Fruit fly (Drosophila melanogaster): ENCODE measurements around the gene CG42762.

The CG42762 gene

dm6 chr2L:8094058-8094825, 49.6 kb downstream of the CG42762 start:
- TF ChIP-seq hkb (optimal IDR thresholded peaks at IDR 0.05) (no peak), hkb (GFP tag; IDR thresholded peaks at IDR 0.05) (no peak), pan (optimal IDR thresholded peaks at IDR 0.05) (no peak), pan (GFP tag; optimal IDR thresholded peaks at IDR 0.05 in 1 of 2, IDR thresholded peaks at IDR 0.05 in 1 of 2) (no peak), grau (tag; optimal IDR thresholded peaks at IDR 0.05) (peak; percentile 13), chinmo (GFP tag; IDR thresholded peaks at IDR 0.05; ENCODE audit: partially characterized antibody) (no peak), gsb (GFP tag; IDR thresholded peaks at IDR 0.05) (no peak), fd102C (GFP tag; optimal IDR thresholded peaks at IDR 0.05) (no peak), CG6813 (GFP tag; optimal IDR thresholded peaks at IDR 0.05) (peak; percentile 17), Atf3 (GFP tag; optimal IDR thresholded peaks at IDR 0.05) (no peak), Drgx (GFP tag; IDR thresholded peaks at IDR 0.05) (peak; percentile 59), oc (tag; optimal IDR thresholded peaks at IDR 0.05) (no peak), Stat92E (GFP tag; optimal IDR thresholded peaks at IDR 0.05) (no peak), CG14050 (GFP tag; IDR thresholded peaks at IDR 0.05) (no peak), Awh (GFP tag; IDR thresholded peaks at IDR 0.05) (no peak), CG11247 (GFP tag; IDR thresholded peaks at IDR 0.05) (no peak), CG31224 (GFP tag; IDR thresholded peaks at IDR 0.05) (no peak), CG11504 (tag; optimal IDR thresholded peaks at IDR 0.05) (no peak), CG32767 (GFP tag; IDR thresholded peaks at IDR 0.05) (no peak), NFAT (GFP tag; IDR thresholded peaks at IDR 0.05) (no peak), CG30403 (GFP tag; optimal IDR thresholded peaks at IDR 0.05) (no peak), dmrt99B (tag; optimal IDR thresholded peaks at IDR 0.05) (peak; percentile 16), ac (GFP tag; optimal IDR thresholded peaks at IDR 0.05) (no peak), da (GFP tag; optimal IDR thresholded peaks at IDR 0.05) (no peak), CG34422 (GFP tag; IDR thresholded peaks at IDR 0.05) (0 out of 3 replicates have a peak, but pooled peaks have one; percentile 23), CG13287 (GFP tag; IDR thresholded peaks at IDR 0.05; ENCODE audit: partially characterized antibody) (peak; percentile 14; the same call in 1 of the 2 replicates), lilli (GFP tag; optimal IDR thresholded peaks at IDR 0.05) (no peak), HLH3B (GFP tag; IDR thresholded peaks at IDR 0.05) (no peak), z (GFP tag; IDR thresholded peaks at IDR 0.05) (no peak), Aef1 (GFP tag; IDR thresholded peaks at IDR 0.05) (no peak), Chrac-16 (GFP tag; optimal IDR thresholded peaks at IDR 0.05) (no peak), nerfin-2 (GFP tag; IDR thresholded peaks at IDR 0.05; ENCODE audit: partially characterized antibody) (0 out of 2 replicates have a peak, but pooled peaks have one; percentile 8), CG3726 (GFP tag; IDR thresholded peaks at IDR 0.05) (no peak), kay (GFP tag; optimal IDR thresholded peaks at IDR 0.05) (no peak), Mad (GFP tag; optimal IDR thresholded peaks at IDR 0.05) (no peak), Trl (optimal IDR thresholded peaks at IDR 0.05) (peak in 1 of 2 experiments; percentile 47), Trl (GFP tag; optimal IDR thresholded peaks at IDR 0.05) (no peak), gfzf (GFP tag; optimal IDR thresholded peaks at IDR 0.05) (no peak), CHES-1-like (GFP tag; optimal IDR thresholded peaks at IDR 0.05) (no peak), sd (tag; optimal IDR thresholded peaks at IDR 0.05) (peak; percentile 5), pho (GFP tag; optimal IDR thresholded peaks at IDR 0.05) (no peak), CG13123 (GFP tag; optimal IDR thresholded peaks at IDR 0.05) (no peak), so (GFP tag; IDR thresholded peaks at IDR 0.05) (no peak), Ptx1 (GFP tag; IDR thresholded peaks at IDR 0.05) (no peak), CG17186 (GFP tag; optimal IDR thresholded peaks at IDR 0.05) (no peak), CG2120 (GFP tag; optimal IDR thresholded peaks at IDR 0.05) (no peak), lov (optimal IDR thresholded peaks at IDR 0.05) (no peak), lov (GFP tag; IDR thresholded peaks at IDR 0.05) (no peak), sug (tag; optimal IDR thresholded peaks at IDR 0.05) (peak; percentile 13), ftz-f1 (GFP tag; optimal IDR thresholded peaks at IDR 0.05) (no peak), Oli (tag; optimal IDR thresholded peaks at IDR 0.05) (no peak), az2 (GFP tag; optimal IDR thresholded peaks at IDR 0.05) (no peak)
